Worm (Caenorhabditis elegans): ENCODE measurements around the gene jhdm-1.

The jhdm-1 gene

ce11 chrIII:6499102-6499501 lies 44.8 kb downstream of the jhdm-1 start:
- TF ChIP-seq egrh-3 (GFP tag; IDR thresholded peaks at IDR 0.05): no peak
- TF ChIP-seq hlh-26 (GFP tag; conservative IDR thresholded peaks at IDR 0.05): no peak
- TF ChIP-seq ztf-6 (GFP tag; IDR thresholded peaks at IDR 0.05): no peak
- no peak for TF ChIP-seq nhr-90 (tag; optimal IDR thresholded peaks at IDR 0.05)
- TF ChIP-seq ceh-40 (GFP tag; IDR thresholded peaks at IDR 0.05): no peak
- TF ChIP-seq B0336.3 (GFP tag; IDR thresholded peaks at IDR 0.05): no peak
- no peak for TF ChIP-seq cebp-2 (GFP tag; IDR thresholded peaks at IDR 0.05)
- TF ChIP-seq efl-1 (GFP tag; optimal IDR thresholded peaks at IDR 0.05): no peak
- TF ChIP-seq Y53F4B.3 (GFP tag; IDR thresholded peaks at IDR 0.05): no peak
- TF ChIP-seq mel-28 (tag; optimal IDR thresholded peaks at IDR 0.05; ENCODE audit: borderline replicate concordance): no peak
- TF ChIP-seq F10E7.11 (tag; optimal IDR thresholded peaks at IDR 0.05): no peak
- no peak for TF ChIP-seq him-1 (tag; optimal IDR thresholded peaks at IDR 0.05)
- no peak for TF ChIP-seq die-1 (tag; optimal IDR thresholded peaks at IDR 0.05)

- TF ChIP-seq nfya-2 (GFP tag; IDR thresholded peaks at IDR 0.05) (no peak), tlf-1 (GFP tag; optimal IDR thresholded peaks at IDR 0.05) (no peak), F37B4.10 (GFP tag; IDR thresholded peaks at IDR 0.05) (no peak), nhr-179 (tag; optimal IDR thresholded peaks at IDR 0.05) (no peak), F55B11.4 (tag; optimal IDR thresholded peaks at IDR 0.05; ENCODE audit: borderline replicate concordance, insufficient read depth) (no peak), T26A5.8 (tag; optimal IDR thresholded peaks at IDR 0.05) (no peak)
Observed at ce11 chrIII:6500032-6500564, 45.8 kb downstream of the jhdm-1 start, which contains the start of gene F23F12.3. F23F12.3 (plus strand) TSS chrIII:6500514.

ce11 chrIII:6504157-6504556 lies 49.9 kb downstream of the jhdm-1 start:
- TF ChIP-seq attf-3 (GFP tag; conservative IDR thresholded peaks at IDR 0.05): peak; percentile 79

DNA sequence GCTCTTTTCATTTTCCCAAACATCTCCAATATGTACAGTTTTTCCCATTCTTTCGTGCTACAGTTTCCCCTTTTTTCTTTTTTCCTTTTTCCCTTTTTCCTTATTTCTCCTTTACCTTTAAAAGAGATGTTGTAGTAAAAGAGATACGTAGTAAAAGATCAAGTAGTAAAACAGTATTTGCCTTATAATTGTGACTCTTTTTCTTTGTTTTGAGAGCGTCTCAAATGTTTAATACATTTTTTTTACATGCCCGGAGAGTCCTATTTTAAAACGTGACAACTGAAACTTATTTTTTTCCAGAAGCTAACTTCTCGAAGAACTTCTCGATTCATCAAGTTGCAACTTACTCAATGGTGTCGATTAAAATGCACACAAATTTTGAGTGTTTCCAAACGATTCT lies 53.5 kb downstream of the jhdm-1 start, which contains the start of gene F23F12.12:
TSS of gene F23F12.12 (plus strand) at position 301 of the 400 bp plus-strand sequence.
- TF ChIP-seq bed-2 (GFP tag; IDR thresholded peaks at IDR 0.05): no peak
- no peak for TF ChIP-seq T07F8.4 (tag; optimal IDR thresholded peaks at IDR 0.05)
- no peak for TF ChIP-seq ztf-18 (tag; optimal IDR thresholded peaks at IDR 0.05)
- no peak for TF ChIP-seq pbrm-1 (GFP tag; IDR thresholded peaks at IDR 0.05)
- no peak for TF ChIP-seq ekl-4 (GFP tag; IDR thresholded peaks at IDR 0.05)
- no peak for TF ChIP-seq lin-35 (GFP tag; optimal IDR thresholded peaks at IDR 0.05)
- no peak for TF ChIP-seq atf-7 (tag; optimal IDR thresholded peaks at IDR 0.05)
- TF ChIP-seq ccch-3 (GFP tag; optimal IDR thresholded peaks at IDR 0.05): no peak

DNA sequence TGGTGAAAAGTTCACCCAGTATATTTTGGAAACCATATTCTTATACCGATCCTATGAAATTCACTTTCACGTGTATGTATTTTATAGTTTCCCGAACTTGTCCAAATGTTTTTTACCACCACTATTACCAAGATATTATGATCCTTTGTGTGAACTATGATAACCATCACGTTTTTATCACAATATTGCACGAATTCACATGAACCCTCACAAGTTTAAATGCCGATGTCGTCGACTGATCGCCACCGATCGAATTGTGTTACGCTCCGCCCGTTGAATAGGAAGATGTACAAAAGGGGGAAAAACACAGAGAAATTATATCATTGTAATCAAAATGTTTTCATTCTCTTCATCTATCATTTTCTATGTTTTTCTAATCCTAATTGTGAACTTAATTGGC lies 54.0 kb downstream of the jhdm-1 start:
- TF ChIP-seq cebp-1 (GFP tag; IDR thresholded peaks at IDR 0.05) (no peak), cebp-1 (tag; optimal IDR thresholded peaks at IDR 0.05) (no peak), nhr-179 (tag; optimal IDR thresholded peaks at IDR 0.05) (no peak), Y56A3A.18 (GFP tag; IDR thresholded peaks at IDR 0.05) (no peak)

- TF ChIP-seq ceh-91 (GFP tag; IDR thresholded peaks at IDR 0.05) (no peak), lin-26 (GFP tag; IDR thresholded peaks at IDR 0.05) (peak; percentile 46), snpc-3.4 (tag; optimal IDR thresholded peaks at IDR 0.05) (no peak)
Observed at ce11 chrIII:6509301-6509700, 55.0 kb downstream of the jhdm-1 start.
